Fruit fly (Drosophila melanogaster) whole organism, pupa: ENCODE measurements around the gene CG8064.

Experiments used
- CG15710 ChIP-seq: fragments of 200-800 bp; sonication (Bioruptor generic); optimal IDR thresholded peaks from 2 replicates; lab custom pipeline; 2018; ENCODE audit warnings: missing biosample characterization, mild to moderate bottlenecking, missing genetic modification characterization, moderate library complexity
- CG34367 ChIP-seq: fragments of 200-800 bp; sonication (Bioruptor generic); optimal IDR thresholded peaks from 2 replicates; lab custom pipeline; 2018; ENCODE audit warnings: missing biosample characterization, mild to moderate bottlenecking, missing genetic modification characterization
- CG8159 ChIP-seq: fragments of 200-800 bp; sonication (Bioruptor generic); optimal IDR thresholded peaks from 3 replicates; lab custom pipeline; 2018; ENCODE audit warnings: missing biosample characterization, mild to moderate bottlenecking, missing genetic modification characterization, moderate library complexity
- CG9948 ChIP-seq: fragments of 200-800 bp; sonication (Bioruptor generic); optimal IDR thresholded peaks from 2 replicates; lab custom pipeline; 2018; ENCODE audit warnings: missing biosample characterization, mild to moderate bottlenecking, missing genetic modification characterization, moderate library complexity
- EcR ChIP-seq: fragments of 200-800 bp; sonication (Bioruptor generic); optimal IDR thresholded peaks from 3 replicates; lab custom pipeline; 2019; ENCODE audit warnings: missing biosample characterization, missing genetic modification characterization, mild to moderate bottlenecking, moderate library complexity, missing genetic modification reagents
- Ets98B ChIP-seq: fragments of 200-800 bp; sonication (Bioruptor generic); IDR thresholded peaks from 2 replicates; pipeline ENCODE4 v1.3.6; 2022; ENCODE audit warnings: missing biosample characterization, missing genetic modification characterization

DNA sequence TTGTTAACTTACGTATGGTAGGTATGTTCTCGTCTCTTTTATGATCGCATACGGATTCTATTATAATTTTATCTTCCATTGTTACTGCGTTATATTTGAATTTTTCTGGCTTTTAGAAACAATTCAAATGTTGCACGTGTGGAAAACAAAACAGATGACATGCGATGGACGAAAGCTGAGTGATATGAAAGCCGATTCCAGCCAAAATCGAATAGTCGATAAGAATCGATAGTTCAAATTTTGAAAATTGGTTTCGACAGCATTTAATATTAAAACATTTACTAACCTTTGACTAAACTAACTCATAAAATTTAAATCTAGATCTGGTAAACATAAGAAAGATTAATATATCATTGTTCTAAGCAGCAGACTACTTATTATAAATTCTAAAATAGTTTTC, 18.1 kb downstream of the CG8064 start, which contains the start of gene Polr1E:
- no peak for TF ChIP-seq EcR (GFP tag; lab: Kevin White, UChicago)
- no peak for TF ChIP-seq CG34367 (tag; lab: Kevin White, UChicago)
- TF ChIP-seq Ets98B (GFP tag; lab: Robert Waterston, UW) = no peak
- no peak for TF ChIP-seq CG9948 (tag; lab: Kevin White, UChicago)
- TF ChIP-seq CG8159 (tag; lab: Kevin White, UChicago) = no peak
- no peak for TF ChIP-seq CG15710 (tag; lab: Kevin White, UChicago)
